Fruit fly (Drosophila melanogaster) whole organism, embryonic: ENCODE measurements around the gene pnt.

Source experiments
- Ada2b ChIP-seq: fragments of 200-800 bp; sonication (Bioruptor generic); IDR thresholded peaks from 2 replicates; pipeline ENCODE4 v1.3.6; 2022; ENCODE audit warnings: missing biosample characterization, missing genetic modification characterization
- Adf1 ChIP-seq: fragments of 200-800 bp; sonication (Bioruptor generic); IDR thresholded peaks from 2 replicates; pipeline ENCODE4 v1.3.6; 2022; ENCODE audit warnings: missing biosample characterization, missing genetic modification characterization
- Blimp-1 ChIP-seq: fragments of 200-800 bp; sonication (Bioruptor generic); optimal IDR thresholded peaks from 3 replicates; lab custom pipeline; 2018; ENCODE audit warnings: missing biosample characterization, missing genetic modification characterization, mild to moderate bottlenecking, moderate library complexity, missing genetic modification reagents
- CG12236 ChIP-seq: fragments of 200-800 bp; sonication (Bioruptor generic); optimal IDR thresholded peaks from 2 replicates; lab custom pipeline; 2016; ENCODE audit warnings: missing biosample characterization, missing genetic modification characterization
- CG12769 ChIP-seq: fragments of 200-800 bp; sonication (Bioruptor generic); optimal IDR thresholded peaks from 2 replicates; lab custom pipeline; 2019; ENCODE audit warnings: missing biosample characterization, mild to moderate bottlenecking, missing genetic modification characterization, moderate library complexity
- CG12942 ChIP-seq: fragments of 200-800 bp; sonication (Bioruptor generic); optimal IDR thresholded peaks from 3 replicates; lab custom pipeline; 2016; ENCODE audit warnings: missing biosample characterization, missing genetic modification characterization
- CG13287 ChIP-seq: fragments of 200-800 bp; sonication (Bioruptor generic); IDR thresholded peaks from 2 replicates; pipeline ENCODE4 v1.3.6; 2022; ENCODE audit warnings: missing biosample characterization, missing genetic modification characterization; ENCODE audit not compliant: partially characterized antibody
- CG13296 ChIP-seq: fragments of 200-800 bp; sonication (Bioruptor generic); optimal IDR thresholded peaks from 3 replicates; lab custom pipeline; 2018; ENCODE audit warnings: missing biosample characterization, mild to moderate bottlenecking, missing genetic modification characterization
- CG14441 ChIP-seq: fragments of 200-800 bp; sonication (Bioruptor generic); IDR thresholded peaks from 2 replicates; pipeline ENCODE4 v1.3.6; 2022; ENCODE audit warnings: missing biosample characterization, missing genetic modification characterization
- CG14667 ChIP-seq: fragments of 200-800 bp; sonication (Bioruptor generic); IDR thresholded peaks from 2 replicates; pipeline ENCODE4 v1.3.6; 2022; ENCODE audit warnings: missing biosample characterization, missing genetic modification characterization
- CG15073 ChIP-seq: fragments of 200-800 bp; sonication (Bioruptor generic); optimal IDR thresholded peaks from 2 replicates; lab custom pipeline; 2016; ENCODE audit warnings: missing biosample characterization, missing genetic modification characterization
- CG16779 ChIP-seq: fragments of 200-800 bp; sonication (Bioruptor generic); IDR thresholded peaks from 2 replicates; pipeline ENCODE4 v1.3.6; 2022; ENCODE audit warnings: missing biosample characterization, missing genetic modification characterization
- CG16863 ChIP-seq: fragments of 200-800 bp; sonication (Bioruptor generic); optimal IDR thresholded peaks from 3 replicates; lab custom pipeline; 2016; ENCODE audit warnings: missing biosample characterization, missing genetic modification characterization
- CG17802 ChIP-seq: fragments of 200-800 bp; sonication (Bioruptor generic); optimal IDR thresholded peaks from 2 replicates; lab custom pipeline; 2018; ENCODE audit warnings: missing biosample characterization, mild to moderate bottlenecking, missing genetic modification characterization, moderate library complexity
- CG17829 ChIP-seq: fragments of 200-800 bp; optimal IDR thresholded peaks from 2 replicates; lab custom pipeline; 2019; ENCODE audit warnings: missing biosample characterization, mild to moderate bottlenecking, missing genetic modification characterization, moderate library complexity
- CG18764 ChIP-seq: fragments of 200-800 bp; sonication (Bioruptor generic); optimal IDR thresholded peaks from 3 replicates; lab custom pipeline; 2016; ENCODE audit warnings: missing biosample characterization, missing genetic modification characterization
- CG2116 ChIP-seq: fragments of 200-800 bp; sonication (Bioruptor generic); optimal IDR thresholded peaks from 3 replicates; lab custom pipeline; 2018; ENCODE audit warnings: missing biosample characterization, mild to moderate bottlenecking, missing genetic modification characterization
- CG31224 ChIP-seq: fragments of 200-800 bp; sonication (Bioruptor generic); IDR thresholded peaks from 2 replicates; pipeline ENCODE4 v1.3.6; 2022; ENCODE audit warnings: missing biosample characterization, missing genetic modification characterization
- CG4328 ChIP-seq: fragments of 200-800 bp; sonication (Bioruptor generic); optimal IDR thresholded peaks from 3 replicates; lab custom pipeline; 2017; ENCODE audit warnings: missing biosample characterization, missing genetic modification reagents, missing genetic modification characterization
- CG4707 ChIP-seq: fragments of 200-800 bp; sonication (Bioruptor generic); optimal IDR thresholded peaks from 2 replicates; lab custom pipeline; 2018; ENCODE audit warnings: missing biosample characterization, mild to moderate bottlenecking, missing genetic modification characterization, moderate library complexity
- CG6175 ChIP-seq: fragments of 200-800 bp; sonication (Bioruptor generic); IDR thresholded peaks from 3 replicates; pipeline ENCODE4 v1.3.6; 2022; ENCODE audit warnings: missing biosample characterization, missing genetic modification characterization
- CG7786 ChIP-seq: fragments of 200-800 bp; sonication (Bioruptor generic); optimal IDR thresholded peaks from 2 replicates; lab custom pipeline; 2016; ENCODE audit warnings: missing biosample characterization, missing genetic modification characterization
- CG7987 ChIP-seq: fragments of 200-800 bp; sonication (Bioruptor generic); optimal IDR thresholded peaks from 2 replicates; lab custom pipeline; 2018; ENCODE audit warnings: missing biosample characterization, mild to moderate bottlenecking, missing genetic modification characterization, moderate library complexity
- CG8290 ChIP-seq, 3 experiments: fragments of 200-800 bp; sonication (Bioruptor generic); optimal IDR thresholded peaks; 2 replicates each; lab custom pipeline; 2016 to 2019; ENCODE audit warnings: missing biosample characterization in 3 of 3, missing genetic modification characterization in 3 of 3, mild to moderate bottlenecking in 2 of 3, moderate library complexity in 1 of 3
- CG9797 ChIP-seq: fragments of 200-800 bp; sonication (Bioruptor generic); optimal IDR thresholded peaks from 3 replicates; lab custom pipeline; 2018; ENCODE audit warnings: missing biosample characterization, mild to moderate bottlenecking, missing genetic modification characterization
- CTCF ChIP-seq: fragments of 200-800 bp; sonication (Bioruptor generic); optimal IDR thresholded peaks from 2 replicates; lab custom pipeline; 2017; ENCODE audit warnings: missing biosample characterization, mild to moderate bottlenecking, missing genetic modification characterization, moderate library complexity
- Jarid2 ChIP-seq: fragments of 200-800 bp; sonication (Bioruptor generic); optimal IDR thresholded peaks from 3 replicates; lab custom pipeline; 2017; ENCODE audit warnings: mild to moderate bottlenecking, missing biosample characterization, missing genetic modification reagents, missing genetic modification characterization
- Kr ChIP-seq: fragments of 200-800 bp; sonication (Bioruptor generic); optimal IDR thresholded peaks from 2 replicates; lab custom pipeline; 2017; ENCODE audit warnings: missing biosample characterization, mild to moderate bottlenecking, missing genetic modification characterization
- Mad ChIP-seq: fragments of 200-800 bp; sonication (Bioruptor generic); optimal IDR thresholded peaks from 2 replicates; lab custom pipeline; 2016; ENCODE audit warnings: missing biosample characterization, missing genetic modification characterization
- Mrtf ChIP-seq: fragments of 200-800 bp; sonication (Bioruptor generic); IDR thresholded peaks from 3 replicates; pipeline ENCODE4 v1.3.6; 2022; ENCODE audit warnings: missing biosample characterization, missing genetic modification characterization
- NC2β ChIP-seq: fragments of 200-800 bp; sonication (Bioruptor generic); optimal IDR thresholded peaks from 2 replicates; lab custom pipeline; 2016; ENCODE audit warnings: missing biosample characterization, missing genetic modification characterization
- Ptx1 ChIP-seq: fragments of 200-800 bp; sonication (Bioruptor generic); IDR thresholded peaks from 2 replicates; pipeline ENCODE4 v1.3.6; 2022; ENCODE audit warnings: missing biosample characterization, missing genetic modification characterization
- Sox100B ChIP-seq: fragments of 200-800 bp; sonication (Bioruptor generic); optimal IDR thresholded peaks from 3 replicates; lab custom pipeline; 2018; ENCODE audit warnings: missing biosample characterization, mild to moderate bottlenecking, missing genetic modification characterization
- Taf1 ChIP-seq: fragments of 200-800 bp; sonication (Bioruptor generic); IDR thresholded peaks from 2 replicates; pipeline ENCODE4 v1.3.6; 2022; ENCODE audit warnings: missing biosample characterization, missing genetic modification characterization
- Trl ChIP-seq, 3 experiments: fragments of >200 bp in 2 of 3; fragments of 200-800 bp in 1 of 3; sonication (Bioruptor generic) in 1 of 3; optimal IDR thresholded peaks; 2 replicates in 1 of 3; 3 replicates in 2 of 3; lab custom pipeline; 2016 to 2017; ENCODE audit warnings: missing biosample characterization in 1 of 3, missing genetic modification characterization in 1 of 3
- Xrp1 ChIP-seq: fragments of 200-800 bp; sonication (Bioruptor generic); IDR thresholded peaks from 2 replicates; pipeline ENCODE4 v1.3.6; 2022; ENCODE audit warnings: missing biosample characterization, missing genetic modification characterization
- YL-1 ChIP-seq: fragments of 200-800 bp; sonication (Bioruptor generic); optimal IDR thresholded peaks from 3 replicates; lab custom pipeline; 2017; ENCODE audit warnings: missing biosample characterization, mild to moderate bottlenecking, missing genetic modification characterization
- ara ChIP-seq: fragments of 200-800 bp; sonication (Bioruptor generic); IDR thresholded peaks from 2 replicates; pipeline ENCODE4 v1.3.6; 2022; ENCODE audit warnings: missing biosample characterization, missing genetic modification characterization
- ash1 ChIP-seq: fragments of 200-800 bp; sonication (Bioruptor generic); optimal IDR thresholded peaks from 2 replicates; lab custom pipeline; 2018; ENCODE audit warnings: missing biosample characterization, mild to moderate bottlenecking, missing genetic modification characterization
- caup ChIP-seq: fragments of 200-800 bp; sonication (Bioruptor generic); optimal IDR thresholded peaks from 3 replicates; lab custom pipeline; 2017; ENCODE audit warnings: missing biosample characterization, mild to moderate bottlenecking, missing genetic modification characterization, moderate library complexity; ENCODE audit not compliant: severe bottlenecking
- danr ChIP-seq: fragments of 200-800 bp; sonication (Bioruptor generic); IDR thresholded peaks from 2 replicates; pipeline ENCODE4 v1.3.6; 2022; ENCODE audit warnings: missing biosample characterization, missing genetic modification characterization
- gfzf ChIP-seq: fragments of 200-800 bp; sonication (Bioruptor generic); optimal IDR thresholded peaks from 2 replicates; lab custom pipeline; 2016; ENCODE audit warnings: missing biosample characterization, mild to moderate bottlenecking, missing genetic modification characterization, moderate library complexity
- jumu ChIP-seq: fragments of 200-800 bp; sonication (Bioruptor generic); optimal IDR thresholded peaks from 3 replicates; lab custom pipeline; 2016; ENCODE audit warnings: missing biosample characterization, missing genetic modification characterization
- mam ChIP-seq: fragments of 200-800 bp; sonication (Bioruptor generic); optimal IDR thresholded peaks from 3 replicates; lab custom pipeline; 2016; ENCODE audit warnings: missing biosample characterization, missing genetic modification characterization
- nmo ChIP-seq: fragments of 200-800 bp; sonication (Bioruptor generic); optimal IDR thresholded peaks from 2 replicates; lab custom pipeline; 2018; ENCODE audit warnings: missing biosample characterization, mild to moderate bottlenecking, missing genetic modification characterization, moderate library complexity
- odd ChIP-seq: fragments of 200-800 bp; sonication (Bioruptor generic); optimal IDR thresholded peaks from 2 replicates; lab custom pipeline; 2017; ENCODE audit warnings: missing biosample characterization, mild to moderate bottlenecking, missing genetic modification characterization
- pan ChIP-seq, 4 experiments: fragments of >200 bp in 3 of 4; fragments of 200-800 bp in 1 of 4; sonication (Bioruptor generic) in 1 of 4; optimal IDR thresholded peaks in 3 of 4; IDR thresholded peaks in 1 of 4; 2 replicates each; pipeline versions ENCODE4 v1.3.6 to Lab custom; 2017 to 2022; ENCODE audit warnings: missing biosample characterization in 2 of 4, missing genetic modification characterization in 2 of 4, mixed read lengths in 1 of 4
- shn ChIP-seq: fragments of 200-800 bp; sonication (Bioruptor generic); optimal IDR thresholded peaks from 3 replicates; lab custom pipeline; 2016; ENCODE audit warnings: missing biosample characterization, missing genetic modification characterization
- tgo ChIP-seq: fragments of 200-800 bp; sonication (Bioruptor generic); IDR thresholded peaks from 3 replicates; pipeline ENCODE4 v1.3.6; 2022; ENCODE audit warnings: missing biosample characterization, missing genetic modification characterization
- zfh2 ChIP-seq: fragments of 200-800 bp; sonication (Bioruptor generic); optimal IDR thresholded peaks from 2 replicates; lab custom pipeline; 2016; ENCODE audit warnings: missing biosample characterization, missing genetic modification characterization

The pnt gene

DNA sequence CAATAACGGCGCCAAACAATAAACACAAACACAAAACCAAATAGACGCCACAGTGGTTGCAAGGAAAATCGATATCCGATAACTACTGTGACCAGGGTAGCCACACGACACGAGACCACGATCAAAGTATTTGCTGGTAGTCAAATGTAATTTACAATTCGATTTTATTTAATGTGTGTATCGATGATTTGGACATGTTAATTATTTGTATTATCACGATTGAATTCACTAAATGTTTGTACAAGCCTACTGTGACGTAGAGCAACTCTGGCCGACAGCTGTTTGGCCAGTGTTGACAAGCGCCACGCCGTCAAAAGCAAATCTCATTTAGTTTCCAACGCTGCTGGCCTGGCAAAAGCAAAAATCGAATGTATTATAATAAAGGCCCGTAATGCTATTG, 94.7 kb downstream of the pnt start, which contains the start of the genes Rad60 and EloA (continued):
- TF ChIP-seq caup (peak; percentile 73), pan (optimal IDR thresholded peaks at IDR 0.05; lab: Kevin White, UChicago) (no peak), pan (GFP tag; optimal IDR thresholded peaks at IDR 0.05 in 1 of 2, IDR thresholded peaks at IDR 0.05 in 1 of 2) (peak in 1 of 2 experiments; percentile 84), Ptx1 (peak; percentile 71), NC2β (GFP tag; lab: Kevin White, UChicago) (peak; percentile 81), CG17802 (tag; lab: Kevin White, UChicago) (peak; percentile 31), gfzf (peak; percentile 31), jumu (GFP tag; lab: Kevin White, UChicago) (peak; percentile 88), Taf1 (GFP tag; lab: Robert Waterston, UW) (0 out of 2 replicates have a peak, but pooled peaks have one; percentile 34), CG14667 (GFP tag; lab: Robert Waterston, UW) (no peak), tgo (GFP tag; lab: Robert Waterston, UW) (peak; percentile 54; the same call in 2 of the 3 replicates), YL-1 (GFP tag; lab: Kevin White, UChicago) (peak; percentile 80), CG13296 (GFP tag; lab: Kevin White, UChicago) (peak; percentile 58), CTCF (GFP tag; lab: Kevin White, UChicago) (peak; percentile 33), Sox100B (GFP tag; lab: Kevin White, UChicago) (peak; percentile 49), ash1 (GFP tag; lab: Kevin White, UChicago) (no peak), CG2116 (GFP tag; lab: Kevin White, UChicago) (peak; percentile 96), CG16863 (GFP tag; lab: Kevin White, UChicago) (peak; percentile 71), CG12236 (GFP tag; lab: Kevin White, UChicago) (peak; percentile 64), CG17829 (tag; lab: Kevin White, UChicago) (peak; percentile 84), nmo (peak; percentile 80), Kr (GFP tag; lab: Kevin White, UChicago) (no peak), Xrp1 (peak; percentile 76), CG13287 (GFP tag; lab: Robert Waterston, UW) (peak; percentile 86), Jarid2 (peak; percentile 53), shn (peak; percentile 81), odd (GFP tag; lab: Kevin White, UChicago) (peak; percentile 43), CG31224 (no peak; the same call in 1 of the 2 replicates), CG12769 (tag; lab: Kevin White, UChicago) (peak; percentile 80), CG7786 (GFP tag; lab: Kevin White, UChicago) (peak; percentile 82), danr (no peak; the same call in 1 of the 2 replicates), Mrtf (GFP tag; lab: Robert Waterston, UW) (peak; percentile 31; the same call in 1 of the 3 replicates), CG4707 (GFP tag; lab: Kevin White, UChicago) (no peak), Adf1 (peak; percentile 49), CG8290 (GFP tag; optimal IDR thresholded peaks at IDR 0.05; lab: Kevin White, UChicago) (peak; percentile 87), CG8290 (tag; optimal IDR thresholded peaks at IDR 0.05; lab: Kevin White, UChicago) (peak; percentile 79 to 95), Mad (GFP tag; lab: Kevin White, UChicago) (peak; percentile 79), Blimp-1 (peak; percentile 61), zfh2 (GFP tag; lab: Kevin White, UChicago) (peak; percentile 85), CG12942 (GFP tag; lab: Kevin White, UChicago) (peak; percentile 82), Ada2b (GFP tag; lab: Robert Waterston, UW) (peak; percentile 57; the same call in 1 of the 2 replicates), CG9797 (GFP tag; lab: Kevin White, UChicago) (peak; percentile 51), CG18764 (GFP tag; lab: Kevin White, UChicago) (peak; percentile 71), CG4328 (peak; percentile 50), Trl (optimal IDR thresholded peaks at IDR 0.05; lab: Kevin White, UChicago) (no peak), Trl (GFP tag; optimal IDR thresholded peaks at IDR 0.05; lab: Kevin White, UChicago) (peak; percentile 90), CG14441 (peak; percentile 71), CG15073 (GFP tag; lab: Kevin White, UChicago) (no peak), CG16779 (GFP tag; lab: Robert Waterston, UW) (no peak), ara (0 out of 2 replicates have a peak, but pooled peaks have one; percentile 47), CG6175 (GFP tag; lab: Robert Waterston, UW) (no peak), CG7987 (peak; percentile 16), mam (GFP tag; lab: Kevin White, UChicago) (peak; percentile 91)
